Fruit fly (Drosophila melanogaster) whole organism, adult: ENCODE measurements around the gene CG7016.

Experiments
- CG11617 ChIP-seq: fragments of 200-800 bp; sonication (Bioruptor generic); optimal IDR thresholded peaks from 2 replicates; lab custom pipeline; 2017; ENCODE audit warnings: mild to moderate bottlenecking, missing biosample characterization, missing genetic modification reagents, missing genetic modification characterization
- CG14711 ChIP-seq: fragments of 200-800 bp; sonication (Bioruptor generic); optimal IDR thresholded peaks from 2 replicates; lab custom pipeline; 2018; ENCODE audit warnings: missing biosample characterization, mild to moderate bottlenecking, missing genetic modification characterization, moderate library complexity
- CG1620 ChIP-seq: fragments of 200-800 bp; sonication (Bioruptor generic); optimal IDR thresholded peaks from 2 replicates; lab custom pipeline; 2016; ENCODE audit warnings: missing biosample characterization, missing genetic modification characterization
- CG33017 ChIP-seq: fragments of 200-800 bp; sonication (Bioruptor generic); optimal IDR thresholded peaks from 2 replicates; lab custom pipeline; 2018; ENCODE audit warnings: missing biosample characterization, mild to moderate bottlenecking, missing genetic modification characterization, moderate library complexity
- CG5204 ChIP-seq: fragments of 200-800 bp; sonication (Bioruptor generic); optimal IDR thresholded peaks from 2 replicates; lab custom pipeline; 2016; ENCODE audit warnings: missing biosample characterization, missing genetic modification characterization
- Clk ChIP-seq: fragments of 200-800 bp; sonication (Bioruptor generic); optimal IDR thresholded peaks from 2 replicates; lab custom pipeline; 2017; ENCODE audit warnings: missing biosample characterization, missing genetic modification characterization
- Hr96 ChIP-seq: fragments of 200-800 bp; sonication (Bioruptor generic); optimal IDR thresholded peaks from 2 replicates; lab custom pipeline; 2016; ENCODE audit warnings: missing biosample characterization, missing genetic modification characterization
- Mnt ChIP-seq: fragments of 200-800 bp; sonication (Bioruptor generic); optimal IDR thresholded peaks from 2 replicates; lab custom pipeline; 2016; ENCODE audit warnings: missing biosample characterization, mild to moderate bottlenecking, missing genetic modification characterization
- cic ChIP-seq: fragments of 200-800 bp; sonication (Bioruptor generic); optimal IDR thresholded peaks from 2 replicates; lab custom pipeline; 2017; ENCODE audit warnings: missing biosample characterization, mild to moderate bottlenecking, missing genetic modification characterization, moderate library complexity
- cnc ChIP-seq, 2 experiments: fragments of >200 bp; optimal IDR thresholded peaks; 2 replicates each; lab custom pipeline; 2017
- tj ChIP-seq: fragments of 200-800 bp; sonication (Bioruptor generic); optimal IDR thresholded peaks from 3 replicates; lab custom pipeline; 2017; ENCODE audit warnings: missing biosample characterization, mild to moderate bottlenecking, missing genetic modification characterization, moderate library complexity

dm6 chr3R:24813637-24814301 lies 49.0 kb upstream of the CG7016 start, which contains the start of the genes lili and CG34150:
- TF ChIP-seq CG33017 (tag; lab: Kevin White, UChicago), result peak; percentile 60
- peak; percentile 67 for TF ChIP-seq Mnt
- TF ChIP-seq Clk, result no peak
- peak; percentile 79 for TF ChIP-seq CG11617 (GFP tag; lab: Kevin White, UChicago)
- TF ChIP-seq CG5204 (GFP tag; lab: Kevin White, UChicago), result peak; percentile 83
- TF ChIP-seq Hr96 (GFP tag; lab: Kevin White, UChicago), result peak; percentile 80
- TF ChIP-seq cic (GFP tag; lab: Kevin White, UChicago), result no peak
- peak; percentile 46 for TF ChIP-seq tj
- TF ChIP-seq CG14711 (tag; lab: Kevin White, UChicago), result peak; percentile 98
- TF ChIP-seq CG1620 (GFP tag; lab: Kevin White, UChicago), result peak; percentile 78
- no peak for TF ChIP-seq cnc (optimal IDR thresholded peaks at IDR 0.05; lab: Kevin White, UChicago)
